Fruit fly (Drosophila melanogaster) whole organism, pupa: Measurements from ENCODE around the gene Oseg4.

Experiments
- CG10348 ChIP-seq: fragments of 200-800 bp; sonication (Bioruptor generic); IDR thresholded peaks from 2 replicates; pipeline ENCODE4 v1.3.6; 2022; ENCODE audit warnings: missing biosample characterization, missing genetic modification characterization
- CG12605 ChIP-seq: fragments of 200-800 bp; sonication (Bioruptor generic); IDR thresholded peaks from 2 replicates; pipeline ENCODE4 v1.3.6; 2022; ENCODE audit warnings: missing biosample characterization, missing genetic modification characterization
- CG13204 ChIP-seq: fragments of 200-800 bp; sonication (Bioruptor generic); optimal IDR thresholded peaks from 2 replicates; lab custom pipeline; 2018; ENCODE audit warnings: missing biosample characterization, mild to moderate bottlenecking, missing genetic modification characterization, moderate library complexity
- CG14655 ChIP-seq: fragments of 200-800 bp; sonication (Bioruptor generic); optimal IDR thresholded peaks from 3 replicates; lab custom pipeline; 2017; ENCODE audit warnings: mild to moderate bottlenecking, missing biosample characterization, missing genetic modification reagents, missing genetic modification characterization
- CG15710 ChIP-seq: fragments of 200-800 bp; sonication (Bioruptor generic); optimal IDR thresholded peaks from 2 replicates; lab custom pipeline; 2018; ENCODE audit warnings: missing biosample characterization, mild to moderate bottlenecking, missing genetic modification characterization, moderate library complexity
- CG17806 ChIP-seq: fragments of 200-800 bp; sonication (Bioruptor generic); optimal IDR thresholded peaks from 2 replicates; lab custom pipeline; 2018; ENCODE audit warnings: missing biosample characterization, mild to moderate bottlenecking, missing genetic modification characterization, moderate library complexity
- CG32121 ChIP-seq: fragments of 200-800 bp; sonication (Bioruptor generic); IDR thresholded peaks from 2 replicates; pipeline ENCODE4 v1.3.6; 2022; ENCODE audit warnings: missing biosample characterization, missing genetic modification characterization
- CG34367 ChIP-seq: fragments of 200-800 bp; sonication (Bioruptor generic); optimal IDR thresholded peaks from 2 replicates; lab custom pipeline; 2018; ENCODE audit warnings: missing biosample characterization, mild to moderate bottlenecking, missing genetic modification characterization
- CG4496 ChIP-seq: fragments of 200-800 bp; sonication (Bioruptor generic); IDR thresholded peaks from 3 replicates; pipeline ENCODE4 v1.3.6; 2022; ENCODE audit warnings: missing biosample characterization, missing genetic modification characterization
- CG8159 ChIP-seq: fragments of 200-800 bp; sonication (Bioruptor generic); optimal IDR thresholded peaks from 3 replicates; lab custom pipeline; 2018; ENCODE audit warnings: missing biosample characterization, mild to moderate bottlenecking, missing genetic modification characterization, moderate library complexity
- CG8301 ChIP-seq: fragments of 200-800 bp; sonication (Bioruptor generic); optimal IDR thresholded peaks from 2 replicates; lab custom pipeline; 2018; ENCODE audit warnings: missing biosample characterization, mild to moderate bottlenecking, missing genetic modification characterization
- CG9948 ChIP-seq: fragments of 200-800 bp; sonication (Bioruptor generic); optimal IDR thresholded peaks from 2 replicates; lab custom pipeline; 2018; ENCODE audit warnings: missing biosample characterization, mild to moderate bottlenecking, missing genetic modification characterization, moderate library complexity
- D1 ChIP-seq: fragments of 200-800 bp; sonication (Bioruptor generic); optimal IDR thresholded peaks from 2 replicates; lab custom pipeline; 2018; ENCODE audit warnings: missing biosample characterization, mild to moderate bottlenecking, missing genetic modification characterization, moderate library complexity
- EcR ChIP-seq: fragments of 200-800 bp; sonication (Bioruptor generic); optimal IDR thresholded peaks from 3 replicates; lab custom pipeline; 2019; ENCODE audit warnings: missing biosample characterization, missing genetic modification characterization, mild to moderate bottlenecking, moderate library complexity, missing genetic modification reagents
- Ets98B ChIP-seq: fragments of 200-800 bp; sonication (Bioruptor generic); IDR thresholded peaks from 2 replicates; pipeline ENCODE4 v1.3.6; 2022; ENCODE audit warnings: missing biosample characterization, missing genetic modification characterization
- Pif1A ChIP-seq: fragments of 200-800 bp; sonication (Bioruptor generic); optimal IDR thresholded peaks from 3 replicates; lab custom pipeline; 2016; ENCODE audit warnings: missing biosample characterization, missing genetic modification characterization
- Pif1B ChIP-seq: fragments of 200-800 bp; sonication (Bioruptor generic); optimal IDR thresholded peaks from 3 replicates; lab custom pipeline; 2016; ENCODE audit warnings: missing biosample characterization, missing genetic modification characterization
- Snoo ChIP-seq: fragments of 200-800 bp; sonication (Bioruptor generic); optimal IDR thresholded peaks from 3 replicates; lab custom pipeline; 2017; ENCODE audit warnings: missing biosample characterization, mild to moderate bottlenecking, missing genetic modification characterization, inconsistent platforms
- fd96Ca ChIP-seq: fragments of 200-800 bp; sonication (Bioruptor generic); IDR thresholded peaks from 3 replicates; pipeline ENCODE4 v1.3.6; 2022; ENCODE audit warnings: missing biosample characterization, missing genetic modification characterization
- gl ChIP-seq: fragments of 200-800 bp; sonication (Bioruptor generic); optimal IDR thresholded peaks from 2 replicates; lab custom pipeline; 2018; ENCODE audit warnings: missing biosample characterization, mild to moderate bottlenecking, missing genetic modification characterization
- rn ChIP-seq: fragments of 200-800 bp; sonication (Bioruptor generic); IDR thresholded peaks from 2 replicates; pipeline ENCODE4 v1.3.6; 2022; ENCODE audit warnings: missing biosample characterization, missing genetic modification characterization

Oseg4 gene

DNA sequence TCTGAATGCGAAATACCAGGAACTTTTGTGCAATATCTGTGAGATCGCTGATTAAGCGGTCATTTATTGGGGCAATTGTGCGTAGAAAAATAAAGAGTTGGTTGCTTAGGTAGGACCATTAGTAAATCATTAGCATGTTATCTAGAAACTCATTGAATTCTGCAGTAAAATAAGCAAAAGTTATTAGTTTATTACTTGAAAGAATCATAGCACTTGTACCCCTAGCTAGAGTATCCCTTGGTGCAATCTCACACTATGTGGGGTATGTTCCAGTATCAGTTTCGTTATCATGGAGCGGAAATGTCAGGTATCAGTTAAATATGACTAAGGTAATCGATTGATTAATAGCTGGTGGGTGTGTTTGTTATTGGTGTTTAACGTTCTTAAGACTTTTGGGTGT lies 9.9 kb upstream of the Oseg4 start:
- TF ChIP-seq CG4496 (GFP tag; lab: Robert Waterston, UW) (no peak), gl (tag; lab: Kevin White, UChicago) (no peak), CG9948 (tag; lab: Kevin White, UChicago) (no peak), EcR (GFP tag; lab: Kevin White, UChicago) (no peak), fd96Ca (GFP tag; lab: Robert Waterston, UW) (no peak), CG32121 (GFP tag; lab: Robert Waterston, UW) (no peak), D1 (tag; lab: Kevin White, UChicago) (no peak), CG15710 (tag; lab: Kevin White, UChicago) (no peak), CG12605 (GFP tag; lab: Robert Waterston, UW) (no peak), CG34367 (tag; lab: Kevin White, UChicago) (no peak), CG8159 (tag; lab: Kevin White, UChicago) (no peak), Snoo (tag; lab: Kevin White, UChicago) (no peak), CG14655 (no peak), CG8301 (tag; lab: Kevin White, UChicago) (no peak)

DNA sequence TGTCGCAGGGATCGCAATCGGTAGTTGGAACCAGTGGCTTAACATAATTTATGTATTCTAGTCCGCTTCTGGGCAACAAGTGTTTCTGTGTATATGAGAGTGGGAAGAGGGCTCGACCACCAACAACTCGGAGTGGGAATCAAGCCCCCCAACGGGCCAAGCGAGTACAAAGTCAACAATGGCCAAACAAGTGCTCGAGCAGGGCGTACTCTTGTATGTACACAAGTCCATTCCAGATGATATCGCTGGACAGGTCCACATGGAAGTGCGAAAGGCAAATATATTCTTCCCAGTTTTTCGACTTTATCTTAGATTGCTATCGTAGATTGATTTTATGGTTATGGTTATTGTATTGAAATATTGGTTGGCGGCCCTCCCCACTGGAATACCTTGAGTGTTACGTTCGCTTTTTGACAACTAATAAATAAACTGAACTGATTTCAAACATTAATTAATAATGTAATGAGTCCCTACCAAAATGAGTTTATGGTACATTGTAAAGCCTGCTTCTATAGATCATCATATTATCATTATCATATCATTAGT lies 7.1 kb upstream of the Oseg4 start:
- peak; percentile 43 for TF ChIP-seq EcR (GFP tag; lab: Kevin White, UChicago)
- peak; percentile 44 for TF ChIP-seq CG13204 (GFP tag; lab: Kevin White, UChicago)
- no peak for TF ChIP-seq Snoo (tag; lab: Kevin White, UChicago)
- TF ChIP-seq, all 21 proteins: peak for 2

DNA sequence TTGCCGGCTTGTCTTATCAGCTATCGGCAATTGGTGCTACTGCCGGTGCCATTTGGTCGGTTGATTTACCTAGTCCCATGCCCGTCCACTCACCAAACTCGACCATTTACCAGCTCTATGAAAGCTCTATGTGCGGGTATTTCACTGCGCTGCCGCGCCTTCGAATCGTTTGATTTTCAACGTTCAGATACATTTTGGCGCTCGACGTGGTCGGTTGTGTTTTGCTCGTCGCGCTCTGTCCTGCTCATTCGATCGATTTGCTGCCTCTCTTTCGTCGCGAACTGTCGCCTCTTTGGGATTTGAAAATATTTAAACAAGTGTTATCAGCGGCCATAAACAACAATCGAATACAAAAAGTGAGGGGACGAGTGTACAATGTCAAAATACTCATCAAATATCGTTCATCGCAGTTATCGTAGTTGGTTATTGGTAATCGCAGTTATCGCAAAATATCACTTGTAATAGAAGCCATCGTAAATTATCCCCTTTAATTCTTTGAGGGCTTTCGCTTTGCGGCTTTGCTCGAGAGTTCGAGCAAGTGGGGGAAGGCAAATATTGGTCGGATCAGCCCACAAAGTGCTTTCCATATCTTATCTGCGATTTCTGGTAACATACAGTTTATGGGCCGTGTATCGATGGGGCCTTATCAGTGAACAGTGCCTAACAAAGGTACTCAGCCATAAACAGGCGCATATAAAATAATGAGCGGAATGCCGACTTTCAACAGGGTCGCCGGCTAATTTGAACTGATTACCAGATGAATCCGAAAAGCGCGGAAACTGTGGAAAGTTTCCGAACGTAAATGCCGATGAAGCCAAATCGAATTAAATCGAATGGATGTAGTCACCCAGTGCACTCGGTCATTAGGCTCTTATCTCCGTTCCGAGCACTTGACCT lies 6.3 kb upstream of the Oseg4 start:
- no peak for TF ChIP-seq CG34367 (tag; lab: Kevin White, UChicago)
- TF ChIP-seq CG8301 (tag; lab: Kevin White, UChicago) = no peak
- TF ChIP-seq rn (GFP tag; lab: Robert Waterston, UW) = no peak
- TF ChIP-seq CG12605 (GFP tag; lab: Robert Waterston, UW) = no peak
- TF ChIP-seq fd96Ca (GFP tag; lab: Robert Waterston, UW) = no peak

DNA sequence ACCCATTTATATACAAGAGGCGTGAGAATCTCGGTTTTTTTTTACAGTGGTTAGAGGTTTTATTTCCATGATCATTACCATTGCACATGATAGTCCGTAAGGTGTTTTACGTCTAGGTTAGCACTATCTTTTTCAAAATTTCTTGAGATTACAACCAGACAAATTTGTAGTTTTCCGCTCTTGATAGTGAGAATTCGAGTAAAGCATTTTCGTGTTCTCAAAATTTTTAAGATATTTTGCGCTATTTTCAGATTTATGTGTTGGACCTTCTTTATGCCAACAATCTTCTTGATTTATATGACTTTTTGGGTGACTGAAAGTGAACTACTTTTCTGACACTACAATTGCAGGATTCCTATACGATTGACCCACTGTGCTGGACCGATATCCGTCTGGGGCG lies 5.5 kb upstream of the Oseg4 start:
- peak; percentile 20 for TF ChIP-seq Ets98B (GFP tag; lab: Robert Waterston, UW)
- no peak for TF ChIP-seq CG15710 (tag; lab: Kevin White, UChicago)
- no peak for TF ChIP-seq CG17806
- peak; percentile 34 for TF ChIP-seq Pif1A (GFP tag; lab: Kevin White, UChicago)
- no peak for TF ChIP-seq CG4496 (GFP tag; lab: Robert Waterston, UW)
- peak; percentile 12 for TF ChIP-seq CG8159 (tag; lab: Kevin White, UChicago)
- TF ChIP-seq CG9948 (tag; lab: Kevin White, UChicago) = no peak
- TF ChIP-seq CG10348 (GFP tag; lab: Robert Waterston, UW) = no peak
- TF ChIP-seq fd96Ca (GFP tag; lab: Robert Waterston, UW) = 0 out of 3 replicates have a peak, but pooled peaks have one; percentile 36
- no peak for TF ChIP-seq Pif1B
- TF ChIP-seq CG32121 (GFP tag; lab: Robert Waterston, UW) = 0 out of 2 replicates have a peak, but pooled peaks have one; percentile 16
- TF ChIP-seq CG8301 (tag; lab: Kevin White, UChicago) = peak; percentile 41
- no peak for TF ChIP-seq rn (GFP tag; lab: Robert Waterston, UW)
- no peak for TF ChIP-seq EcR (GFP tag; lab: Kevin White, UChicago)

DNA sequence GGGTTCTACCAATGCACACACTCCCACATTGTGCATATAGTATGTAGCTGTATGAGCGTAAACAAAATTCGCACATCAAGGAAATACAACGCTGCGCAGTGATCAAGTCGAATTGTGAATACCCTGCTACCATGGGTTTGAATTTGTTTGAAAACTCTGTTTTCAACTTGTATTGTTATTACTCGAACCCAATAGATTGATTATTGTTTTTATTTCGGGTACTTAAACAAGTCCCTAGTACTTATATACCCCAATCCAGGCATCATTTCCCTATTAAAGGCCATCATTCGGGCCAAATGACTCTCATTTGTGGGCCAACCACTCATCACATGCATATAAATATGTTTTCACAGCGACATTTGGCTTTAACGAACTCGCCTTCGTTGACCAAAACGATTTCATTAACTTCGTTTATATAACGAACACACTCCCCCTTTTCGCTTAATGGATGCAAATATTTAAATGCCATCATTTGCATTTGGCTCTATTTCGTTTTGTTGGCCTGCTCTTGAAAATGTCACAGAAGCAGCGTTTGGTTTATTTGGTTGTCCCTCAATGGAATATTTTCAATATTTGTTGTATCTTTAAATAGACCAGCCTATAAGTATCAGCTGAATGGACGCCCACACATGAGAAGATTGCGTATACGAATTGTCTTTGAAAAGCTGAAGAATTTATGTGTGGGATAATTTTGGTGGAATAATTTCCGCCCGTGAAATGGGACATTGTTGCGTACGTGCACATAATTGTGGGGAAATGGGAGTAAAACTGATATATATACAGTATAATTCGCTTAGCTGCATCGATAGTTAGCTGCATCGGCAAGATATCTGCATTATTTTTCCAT lies 4.8 kb upstream of the Oseg4 start:
- 0 out of 2 replicates have a peak, but pooled peaks have one; percentile 34 for TF ChIP-seq CG10348 (GFP tag; lab: Robert Waterston, UW)
- TF ChIP-seq CG9948 (tag; lab: Kevin White, UChicago) = peak; percentile 8
- TF ChIP-seq rn (GFP tag; lab: Robert Waterston, UW) = 0 out of 2 replicates have a peak, but pooled peaks have one; percentile 15
- TF ChIP-seq gl (tag; lab: Kevin White, UChicago) = no peak
- TF ChIP-seq CG15710 (tag; lab: Kevin White, UChicago) = peak; percentile 14
- TF ChIP-seq CG4496 (GFP tag; lab: Robert Waterston, UW) = peak; percentile 71
- TF ChIP-seq CG17806 = no peak
- peak; percentile 81 for TF ChIP-seq fd96Ca (GFP tag; lab: Robert Waterston, UW)
- no peak for TF ChIP-seq D1 (tag; lab: Kevin White, UChicago)
- peak; percentile 18 for TF ChIP-seq CG34367 (tag; lab: Kevin White, UChicago)
- no peak for TF ChIP-seq EcR (GFP tag; lab: Kevin White, UChicago)
- TF ChIP-seq CG32121 (GFP tag; lab: Robert Waterston, UW) = peak; percentile 69
- no peak for TF ChIP-seq CG13204 (GFP tag; lab: Kevin White, UChicago)
- TF ChIP-seq Snoo (tag; lab: Kevin White, UChicago) = no peak
- no peak for TF ChIP-seq CG14655
- TF ChIP-seq Pif1A (GFP tag; lab: Kevin White, UChicago) = peak; percentile 57
- no peak for TF ChIP-seq CG12605 (GFP tag; lab: Robert Waterston, UW)
- TF ChIP-seq CG8301 (tag; lab: Kevin White, UChicago) = no peak
- TF ChIP-seq CG8159 (tag; lab: Kevin White, UChicago) = no peak
- peak; percentile 54; the same call in 1 of the 2 replicates for TF ChIP-seq Ets98B (GFP tag; lab: Robert Waterston, UW)
- no peak for TF ChIP-seq Pif1B
